Worm (Caenorhabditis elegans) whole organism, mixed stage, embryonic: ENCODE data around the gene gars-1.

Experiments
- M03D4.4 ChIP-seq: sonication (generic microtip); optimal IDR thresholded peaks from 2 replicates; lab custom pipeline; 2017; ENCODE audit warnings: mild to moderate bottlenecking, missing genetic modification characterization, missing compliant biosample characterization
- blmp-1 ChIP-seq: fragments of 150-350 bp; optimal IDR thresholded peaks from 2 replicates; lab custom pipeline; 2014; ENCODE audit warnings: missing biosample characterization, missing genetic modification characterization
- ceh-43 ChIP-seq: fragments of 200-800 bp; sonication (Bioruptor generic); optimal IDR thresholded peaks from 2 replicates; lab custom pipeline; 2018; ENCODE audit warnings: mild to moderate bottlenecking, missing genetic modification characterization, moderate library complexity, missing compliant biosample characterization
- ceh-83 ChIP-seq: fragments of 200-800 bp; sonication (Bioruptor generic); optimal IDR thresholded peaks from 2 replicates; lab custom pipeline; 2018; ENCODE audit warnings: mild to moderate bottlenecking, missing genetic modification characterization, missing compliant biosample characterization
- ces-1 ChIP-seq: fragments of 150-350 bp; optimal IDR thresholded peaks from 2 replicates; lab custom pipeline; 2014; ENCODE audit warnings: missing biosample characterization, missing genetic modification reagents, missing genetic modification characterization
- drap-1 ChIP-seq: fragments of 200-800 bp; sonication (Bioruptor generic); optimal IDR thresholded peaks from 3 replicates; lab custom pipeline; 2018; ENCODE audit warnings: mild to moderate bottlenecking, missing genetic modification characterization, missing compliant biosample characterization
- elt-1 ChIP-seq: sonication (generic microtip); optimal IDR thresholded peaks from 2 replicates; lab custom pipeline; 2017; ENCODE audit warnings: missing genetic modification characterization, mild to moderate bottlenecking, missing compliant biosample characterization, antibody characterized with exemption, moderate library complexity, borderline replicate concordance; ENCODE audit not compliant: insufficient read depth
- elt-3 ChIP-seq: fragments of 150-350 bp; optimal IDR thresholded peaks from 2 replicates; lab custom pipeline; 2014; ENCODE audit warnings: missing biosample characterization, missing genetic modification characterization
- flh-1 ChIP-seq: fragments of 200-800 bp; sonication (Bioruptor generic); optimal IDR thresholded peaks from 2 replicates; lab custom pipeline; 2018; ENCODE audit warnings: mild to moderate bottlenecking, missing genetic modification characterization, moderate library complexity, missing compliant biosample characterization
- ham-2 ChIP-seq: fragments of 200-800 bp; sonication (Bioruptor generic); optimal IDR thresholded peaks from 2 replicates; lab custom pipeline; 2018; ENCODE audit warnings: mild to moderate bottlenecking, missing genetic modification characterization, missing compliant biosample characterization
- hlh-1 ChIP-seq: fragments of 150-350 bp; optimal IDR thresholded peaks from 2 replicates; lab custom pipeline; 2014; ENCODE audit warnings: missing biosample characterization, missing genetic modification reagents, missing genetic modification characterization
- lin-13 ChIP-seq: fragments of 150-350 bp; optimal IDR thresholded peaks from 2 replicates; lab custom pipeline; 2014; ENCODE audit warnings: missing biosample characterization, missing genetic modification characterization
- lin-32 ChIP-seq: fragments of 200-800 bp; sonication (Bioruptor generic); optimal IDR thresholded peaks from 2 replicates; lab custom pipeline; 2018; ENCODE audit warnings: mild to moderate bottlenecking, missing genetic modification characterization, missing compliant biosample characterization
- lsy-2 ChIP-seq: fragments of 150-350 bp; optimal IDR thresholded peaks from 2 replicates; lab custom pipeline; 2014; ENCODE audit warnings: missing biosample characterization, missing genetic modification characterization
- mab-5 ChIP-seq: fragments of 150-350 bp; optimal IDR thresholded peaks from 2 replicates; lab custom pipeline; 2014; ENCODE audit warnings: missing biosample characterization, missing genetic modification characterization
- mep-1 ChIP-seq: fragments of 150-350 bp; optimal IDR thresholded peaks from 2 replicates; lab custom pipeline; 2017; ENCODE audit warnings: missing biosample characterization, missing genetic modification reagents, missing genetic modification characterization, inconsistent platforms
- mls-2 ChIP-seq: sonication (generic microtip); optimal IDR thresholded peaks from 2 replicates; lab custom pipeline; 2016; ENCODE audit warnings: mild to moderate bottlenecking, missing genetic modification characterization, moderate library complexity, missing compliant biosample characterization
- nhr-12 ChIP-seq: fragments of 150-350 bp; optimal IDR thresholded peaks from 2 replicates; lab custom pipeline; 2014; ENCODE audit warnings: missing biosample characterization, missing genetic modification characterization
- nhr-2 ChIP-seq: fragments of 150-350 bp; optimal IDR thresholded peaks from 2 replicates; lab custom pipeline; 2014; ENCODE audit warnings: missing biosample characterization, missing genetic modification characterization
- nhr-237 ChIP-seq: fragments of 150-350 bp; optimal IDR thresholded peaks from 2 replicates; lab custom pipeline; 2014; ENCODE audit warnings: missing biosample characterization, missing genetic modification characterization
- nhr-28 ChIP-seq: fragments of 150-350 bp; optimal IDR thresholded peaks from 2 replicates; lab custom pipeline; 2014; ENCODE audit warnings: missing biosample characterization, missing genetic modification characterization
- nhr-76 ChIP-seq: sonication (generic microtip); optimal IDR thresholded peaks from 2 replicates; lab custom pipeline; 2017; ENCODE audit warnings: missing biosample characterization, missing genetic modification characterization
- sem-2 ChIP-seq: fragments of 200-800 bp; sonication (Bioruptor generic); optimal IDR thresholded peaks from 2 replicates; lab custom pipeline; 2018; ENCODE audit warnings: mild to moderate bottlenecking, missing genetic modification characterization, missing compliant biosample characterization
- snpc-4 ChIP-seq: fragments of 150-350 bp; optimal IDR thresholded peaks from 2 replicates; lab custom pipeline; 2014; ENCODE audit warnings: missing biosample characterization, missing genetic modification characterization
- sptf-1 ChIP-seq: sonication (generic microtip); optimal IDR thresholded peaks from 2 replicates; lab custom pipeline; 2017; ENCODE audit warnings: mild to moderate bottlenecking, missing genetic modification characterization, moderate library complexity, missing compliant biosample characterization
- tbx-8 ChIP-seq: fragments of 200-800 bp; sonication (Bioruptor generic); optimal IDR thresholded peaks from 2 replicates; lab custom pipeline; 2018; ENCODE audit warnings: mild to moderate bottlenecking, missing genetic modification characterization, moderate library complexity, missing compliant biosample characterization
- unc-120 ChIP-seq: sonication (generic microtip); optimal IDR thresholded peaks from 2 replicates; lab custom pipeline; 2017; ENCODE audit warnings: missing genetic modification characterization, missing compliant biosample characterization; ENCODE audit not compliant: poor library complexity, severe bottlenecking
- unc-39 ChIP-seq: fragments of 150-350 bp; optimal IDR thresholded peaks from 2 replicates; lab custom pipeline; 2014; ENCODE audit warnings: missing biosample characterization, missing genetic modification characterization
- unc-62 ChIP-seq: fragments of 150-350 bp; optimal IDR thresholded peaks from 2 replicates; lab custom pipeline; 2014; ENCODE audit warnings: missing biosample characterization, missing genetic modification reagents, missing genetic modification characterization
- zip-8 ChIP-seq: fragments of 150-350 bp; optimal IDR thresholded peaks from 2 replicates; lab custom pipeline; 2014; ENCODE audit warnings: missing biosample characterization, missing genetic modification characterization
- ztf-11 ChIP-seq: fragments of 150-350 bp; optimal IDR thresholded peaks from 2 replicates; lab custom pipeline; 2014; ENCODE audit warnings: missing biosample characterization, missing genetic modification characterization

The gars-1 gene

DNA sequence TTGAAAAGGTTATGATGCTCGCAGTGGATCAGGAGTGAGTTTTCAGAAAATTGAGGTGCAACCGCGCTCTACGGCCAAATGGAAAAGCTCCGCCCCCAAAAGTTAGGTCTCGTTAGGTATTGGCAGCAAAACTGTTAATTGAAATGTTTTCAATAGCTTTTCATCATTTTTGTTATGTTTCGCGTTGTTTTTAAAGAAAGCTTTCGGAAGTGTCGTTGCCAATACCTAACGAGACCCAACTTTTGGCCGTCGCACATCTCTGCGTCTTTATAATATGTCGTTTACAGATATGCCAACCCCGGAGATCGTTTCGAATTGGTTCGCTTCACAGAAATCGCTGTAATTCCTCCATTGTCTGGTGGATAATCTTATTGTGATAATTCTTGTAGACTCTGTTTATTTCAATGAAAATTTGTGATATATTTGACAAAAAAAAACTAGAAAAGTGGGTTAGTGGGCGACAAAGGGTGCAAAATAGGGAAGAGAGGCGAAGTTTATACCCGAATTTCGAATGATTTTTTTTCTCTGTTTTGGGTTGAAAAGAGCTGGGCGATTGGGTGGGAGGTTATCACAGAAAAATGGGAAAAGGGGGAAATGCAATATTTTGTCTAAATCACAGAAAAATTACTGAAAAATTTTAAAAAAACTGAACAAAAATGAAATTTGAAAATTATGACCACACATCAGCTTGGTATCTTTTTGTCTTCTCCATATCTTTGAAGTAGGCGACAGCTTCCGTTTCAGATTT is 33.0 kb upstream of the gars-1 start:
- TF ChIP-seq elt-1 (tag; lab: Kevin White, UChicago) (no peak), lsy-2 (tag; lab: Kevin White, UChicago) (no peak), mep-1 (peak; percentile 18)

DNA sequence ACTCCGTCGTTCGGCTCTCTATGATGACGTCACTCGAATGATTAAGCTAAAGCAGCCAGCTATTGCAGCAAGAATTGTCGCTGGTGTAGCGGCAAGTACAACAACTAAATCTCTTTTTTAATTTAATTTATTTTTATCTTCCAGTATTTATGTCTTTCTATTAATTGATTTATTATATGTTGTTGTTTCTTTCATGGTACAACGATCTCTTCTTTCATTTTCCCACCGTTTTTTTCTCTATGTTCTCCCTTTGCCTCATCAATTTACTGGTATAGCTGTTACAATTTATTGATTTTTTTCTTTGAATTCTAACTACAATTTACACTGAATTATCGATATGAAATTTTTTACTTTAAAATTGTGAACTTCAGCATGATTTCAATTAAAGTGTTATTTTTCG is 32.3 kb upstream of the gars-1 start, which contains the start of gene moc-6:
Gene moc-6 (plus strand): TSS at position 301 of the 400 bp plus-strand sequence.
- TF ChIP-seq elt-3 (no peak), hlh-1 (tag; lab: Kevin White, UChicago) (no peak), ceh-43 (GFP tag; lab: Kevin White, UChicago) (no peak), nhr-28 (tag; lab: Kevin White, UChicago) (no peak), flh-1 (GFP tag; lab: Kevin White, UChicago) (no peak), tbx-8 (GFP tag; lab: Kevin White, UChicago) (no peak), mls-2 (no peak), ces-1 (GFP tag; lab: Kevin White, UChicago) (no peak), nhr-76 (no peak), ztf-11 (no peak), ham-2 (no peak), blmp-1 (tag; lab: Kevin White, UChicago) (no peak), sem-2 (GFP tag; lab: Kevin White, UChicago) (no peak), lsy-2 (tag; lab: Kevin White, UChicago) (no peak), elt-1 (tag; lab: Kevin White, UChicago) (no peak), zip-8 (no peak), snpc-4 (no peak), unc-120 (no peak), sptf-1 (no peak), unc-39 (tag; lab: Kevin White, UChicago) (no peak)

DNA sequence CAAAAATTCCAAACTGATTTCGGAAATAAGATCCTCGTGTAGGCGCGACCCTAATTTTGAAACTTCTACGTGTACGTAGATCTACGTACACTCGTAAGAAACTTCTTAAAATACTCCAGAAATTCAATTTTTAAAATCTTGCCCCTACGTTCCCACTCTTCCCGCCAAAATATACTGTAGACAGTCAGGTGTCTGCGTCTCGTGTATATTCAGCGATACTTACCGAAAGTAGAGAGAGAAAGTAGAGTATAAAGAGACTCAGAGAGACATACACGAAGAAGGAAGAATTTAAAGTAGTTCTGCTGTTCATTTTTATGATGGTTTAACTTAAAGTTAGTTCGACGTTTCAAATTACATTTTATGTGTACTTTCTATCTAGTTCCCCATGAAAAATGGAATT is 29.8 kb upstream of the gars-1 start:
- TF ChIP-seq lsy-2 (tag; lab: Kevin White, UChicago) (peak; percentile 42), unc-120 (no peak)

DNA sequence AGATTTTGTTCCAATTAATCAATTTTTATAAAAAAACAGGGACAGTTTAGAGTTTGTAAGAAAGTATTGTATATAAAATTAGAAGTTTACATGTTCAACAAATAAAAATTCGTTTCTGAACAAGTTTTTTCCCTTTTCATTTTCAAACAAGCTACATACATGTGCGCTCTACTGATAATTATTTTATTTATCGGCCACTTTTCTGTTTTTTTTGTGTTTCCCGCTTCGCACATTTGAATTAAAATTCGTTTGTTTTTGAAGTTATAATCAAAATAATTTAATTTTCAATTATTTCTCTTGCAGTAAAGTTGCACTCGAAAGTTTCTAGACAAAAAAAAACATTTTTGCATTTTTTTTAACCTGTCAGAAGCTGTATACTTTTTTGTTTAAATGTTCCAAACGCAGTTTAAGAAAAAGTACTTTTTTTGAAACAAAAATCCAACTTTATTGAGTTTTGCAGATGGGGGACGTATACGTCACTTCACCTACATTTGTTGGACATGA is 27.3 kb upstream of the gars-1 start, which contains the start of gene hira-1:
Gene hira-1 (plus strand): TSS at position 454 of the 504 bp plus-strand sequence.
- TF ChIP-seq ces-1 (GFP tag; lab: Kevin White, UChicago) (peak; percentile 68), lin-13 (tag; lab: Kevin White, UChicago) (no peak), nhr-2 (tag; lab: Kevin White, UChicago) (no peak)

DNA sequence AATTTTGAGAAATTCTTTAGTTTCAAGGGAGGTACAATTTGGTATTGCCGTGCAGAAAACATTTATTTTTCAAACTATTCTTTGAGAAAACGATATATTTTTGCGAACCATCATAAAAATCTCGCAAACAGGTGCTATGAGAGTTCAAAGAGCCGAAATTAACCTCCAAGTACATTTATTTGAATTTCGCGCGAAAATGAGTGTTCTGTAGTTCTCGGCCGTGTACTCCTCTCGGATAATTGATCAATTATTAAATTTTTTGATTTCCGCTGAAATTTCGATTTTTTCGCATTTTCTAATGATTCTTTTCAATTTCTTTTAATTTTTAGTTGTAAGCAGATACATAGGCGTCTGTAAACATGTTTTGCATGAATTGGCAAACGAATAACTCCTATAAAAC is 26.8 kb upstream of the gars-1 start:
- TF ChIP-seq lin-32 (GFP tag; lab: Kevin White, UChicago): no peak
- no peak for TF ChIP-seq ztf-11
- no peak for TF ChIP-seq flh-1 (GFP tag; lab: Kevin White, UChicago)
- TF ChIP-seq lsy-2 (tag; lab: Kevin White, UChicago): no peak
- TF ChIP-seq ham-2: no peak
- no peak for TF ChIP-seq M03D4.4
- no peak for TF ChIP-seq nhr-2 (tag; lab: Kevin White, UChicago)
- TF ChIP-seq drap-1 (GFP tag; lab: Kevin White, UChicago): no peak
- TF ChIP-seq nhr-76: no peak
- TF ChIP-seq nhr-237 (tag; lab: Kevin White, UChicago): no peak
- no peak for TF ChIP-seq tbx-8 (GFP tag; lab: Kevin White, UChicago)
- TF ChIP-seq sem-2 (GFP tag; lab: Kevin White, UChicago): no peak
- no peak for TF ChIP-seq mep-1
- TF ChIP-seq unc-62 (GFP tag; lab: Kevin White, UChicago): no peak
- TF ChIP-seq nhr-12: no peak
- no peak for TF ChIP-seq hlh-1 (tag; lab: Kevin White, UChicago)
- TF ChIP-seq mab-5 (tag; lab: Kevin White, UChicago): no peak
- no peak for TF ChIP-seq unc-120
- no peak for TF ChIP-seq ces-1 (GFP tag; lab: Kevin White, UChicago)
- TF ChIP-seq ceh-83 (GFP tag; lab: Kevin White, UChicago): no peak
- TF ChIP-seq, all 35 proteins: peak for 0
